Worm (Caenorhabditis elegans) whole organism, late embryonic: ENCODE measurements around the gene spat-3.

Experiments used
- eyg-1 ChIP-seq: sonication (generic microtip); optimal IDR thresholded peaks from 2 replicates; lab custom pipeline; 2016; ENCODE audit warnings: missing genotype, missing genetic modification characterization, missing compliant biosample characterization
- hlh-15 ChIP-seq: sonication (generic microtip); optimal IDR thresholded peaks from 2 replicates; lab custom pipeline; 2016; ENCODE audit warnings: missing genetic modification characterization, missing compliant biosample characterization
- syd-9 ChIP-seq: sonication (generic microtip); optimal IDR thresholded peaks from 2 replicates; lab custom pipeline; 2016; ENCODE audit warnings: mild to moderate bottlenecking, missing genetic modification characterization, moderate library complexity, missing compliant biosample characterization

DNA sequence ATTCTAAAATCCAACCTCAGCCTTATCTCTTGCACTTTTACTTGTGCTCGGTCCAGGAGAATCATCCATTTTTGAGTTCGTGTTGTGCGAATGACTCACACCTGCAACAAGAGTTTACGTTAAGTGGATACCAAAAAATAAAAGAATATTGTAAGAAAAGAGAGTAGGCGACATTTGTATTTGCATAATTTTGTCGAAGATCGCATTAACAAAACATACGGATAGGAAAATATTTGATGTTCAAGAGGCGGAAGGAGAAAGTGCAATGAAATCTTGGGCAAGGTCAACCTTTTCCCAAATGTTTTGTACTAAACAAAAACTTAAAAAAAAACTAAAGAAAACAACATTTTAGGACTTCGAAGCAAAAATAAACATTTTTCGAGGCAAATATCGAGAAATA lies at the start of gene spat-3:
- TF ChIP-seq hlh-15 (tag; lab: Kevin White, UChicago) (no peak), eyg-1 (tag; lab: Kevin White, UChicago) (no peak), syd-9 (tag; lab: Kevin White, UChicago) (no peak)
